Worm (Caenorhabditis elegans): ENCODE measurements around the gene D2023.3.

- no peak for TF ChIP-seq med-1 (GFP tag; optimal IDR thresholded peaks at IDR 0.05; ENCODE audit: insufficient read depth)
- no peak for TF ChIP-seq ztf-23 (GFP tag; IDR thresholded peaks at IDR 0.05)
Measured at ce11 chrV:11764373-11764954, 47.4 kb downstream of the D2023.3 start, which contains the start of the genes F55A11.1 and syx-5.

All from whole organism, midembryonic.